Fruit fly (Drosophila melanogaster) whole organism, prepupa: Measurements from ENCODE around the gene CG32354.
A peak's percentile ranks its signal among the peaks of the same experiment; 100 is the strongest.

ENCODE experiments used
- CG6854 ChIP-seq: fragments of 200-800 bp; sonication (Bioruptor generic); optimal IDR thresholded peaks from 2 replicates; lab custom pipeline; 2017; ENCODE audit warnings: missing biosample characterization, mild to moderate bottlenecking, missing genetic modification characterization
- CG7368 ChIP-seq: fragments of 200-800 bp; sonication (Bioruptor generic); optimal IDR thresholded peaks from 3 replicates; lab custom pipeline; 2016; ENCODE audit warnings: missing biosample characterization, missing genetic modification characterization
- CG9139 ChIP-seq: fragments of 200-800 bp; sonication (Bioruptor generic); optimal IDR thresholded peaks from 3 replicates; lab custom pipeline; 2017; ENCODE audit warnings: missing biosample characterization, mild to moderate bottlenecking, missing genetic modification characterization
- acj6 ChIP-seq: fragments of 200-800 bp; sonication (Bioruptor generic); optimal IDR thresholded peaks from 3 replicates; lab custom pipeline; 2016; ENCODE audit warnings: missing biosample characterization, missing genetic modification characterization
- cyc ChIP-seq: fragments of 200-800 bp; sonication (Bioruptor generic); optimal IDR thresholded peaks from 3 replicates; lab custom pipeline; 2016; ENCODE audit warnings: missing biosample characterization, missing genetic modification characterization
- dac ChIP-seq: fragments of 200-800 bp; sonication (Bioruptor generic); optimal IDR thresholded peaks from 2 replicates; lab custom pipeline; 2017; ENCODE audit warnings: missing biosample characterization, mild to moderate bottlenecking, missing genetic modification characterization
- fd85E ChIP-seq: fragments of 200-800 bp; sonication (Bioruptor generic); optimal IDR thresholded peaks from 3 replicates; lab custom pipeline; 2016; ENCODE audit warnings: missing biosample characterization, missing genetic modification characterization
- net ChIP-seq: fragments of 200-800 bp; sonication (Bioruptor generic); optimal IDR thresholded peaks from 3 replicates; lab custom pipeline; 2016; ENCODE audit warnings: missing biosample characterization, missing genetic modification characterization
- vri ChIP-seq: fragments of 200-800 bp; sonication (Bioruptor generic); optimal IDR thresholded peaks from 3 replicates; lab custom pipeline; 2016; ENCODE audit warnings: missing biosample characterization, mild to moderate bottlenecking, missing genetic modification characterization

DNA sequence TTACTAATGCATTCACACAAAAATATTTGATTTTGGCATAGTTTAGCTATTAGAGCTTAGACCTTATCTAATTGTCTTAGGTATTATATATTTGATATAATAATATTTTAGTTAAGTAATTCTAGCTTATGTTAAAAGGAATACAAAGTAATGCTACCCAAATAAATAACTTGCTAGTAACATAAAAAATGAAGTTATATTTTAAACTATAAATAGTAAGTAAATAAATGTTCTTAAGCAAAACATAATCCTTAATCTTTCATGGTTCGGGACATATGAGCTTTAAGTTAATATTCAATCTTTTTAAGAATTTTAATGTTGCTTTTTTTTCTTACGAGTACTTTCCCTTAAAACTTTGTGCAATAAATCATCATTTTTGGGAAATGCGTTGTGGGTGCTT lies 1.2 kb upstream of the CG32354 start:
- TF ChIP-seq vri (GFP tag; lab: Kevin White, UChicago) (no peak), acj6 (GFP tag; lab: Kevin White, UChicago) (peak; percentile 15), CG6854 (GFP tag; lab: Kevin White, UChicago) (no peak), net (GFP tag; lab: Kevin White, UChicago) (peak; percentile 34), cyc (GFP tag; lab: Kevin White, UChicago) (no peak), fd85E (no peak), CG7368 (GFP tag; lab: Kevin White, UChicago) (no peak), CG9139 (GFP tag; lab: Kevin White, UChicago) (no peak), dac (peak; percentile 14)
